Worm (Caenorhabditis elegans) whole organism, L4 larva: Measurements from ENCODE around the gene ttr-28.

Experiments
- fos-1 ChIP-seq: fragments of 150-350 bp; optimal IDR thresholded peaks from 2 replicates; lab custom pipeline; 2014; ENCODE audit warnings: missing biosample characterization, missing genetic modification characterization
- mdl-1 ChIP-seq, 2 experiments: fragments of 150-350 bp in 1 of 2; sonication (generic microtip) in 1 of 2; optimal IDR thresholded peaks; 2 replicates each; lab custom pipeline; 2014 to 2017; ENCODE audit warnings: missing biosample characterization in 2 of 2, missing genetic modification characterization in 2 of 2
- nhr-10 ChIP-seq: fragments of 150-350 bp; optimal IDR thresholded peaks from 2 replicates; lab custom pipeline; 2014; ENCODE audit warnings: missing biosample characterization, missing genetic modification characterization

DNA sequence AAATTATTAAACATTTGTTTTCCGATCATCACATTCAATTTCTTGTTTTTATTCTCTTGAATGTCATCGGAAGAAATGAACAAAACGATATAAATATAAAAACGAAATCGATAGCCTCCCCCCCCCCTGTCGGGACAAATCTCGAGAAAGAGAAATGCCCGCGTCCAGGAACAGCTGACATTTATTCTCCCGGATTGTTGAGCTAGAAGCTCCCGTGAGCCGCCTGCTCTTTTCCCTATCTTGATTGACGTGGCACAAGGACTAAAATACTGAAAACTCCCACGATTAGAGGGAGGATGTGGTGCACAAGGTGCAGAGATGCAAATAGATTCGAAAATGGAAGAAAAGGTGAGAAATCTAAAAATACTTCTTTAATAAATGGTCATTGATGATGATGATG, 8.1 kb downstream of the ttr-28 start:
- TF ChIP-seq mdl-1 (tag; optimal IDR thresholded peaks at IDR 0.05; lab: Kevin White, UChicago) (no peak), fos-1 (tag; lab: Kevin White, UChicago) (no peak), nhr-10 (tag; lab: Kevin White, UChicago) (no peak)
